Fruit fly (Drosophila melanogaster) whole organism, embryonic: Measurements from ENCODE around the gene CG17221.

Experiments
- Ada2b ChIP-seq: fragments of 200-800 bp; sonication (Bioruptor generic); IDR thresholded peaks from 2 replicates; pipeline ENCODE4 v1.3.6; 2022; ENCODE audit warnings: missing biosample characterization, missing genetic modification characterization
- B-H2 ChIP-seq: fragments of 200-800 bp; sonication (Bioruptor generic); optimal IDR thresholded peaks from 2 replicates; lab custom pipeline; 2018; ENCODE audit warnings: missing biosample characterization, mild to moderate bottlenecking, missing genetic modification characterization
- Bdp1 ChIP-seq: fragments of 200-800 bp; sonication (Bioruptor generic); optimal IDR thresholded peaks from 3 replicates; lab custom pipeline; 2016; ENCODE audit warnings: missing biosample characterization, missing genetic modification characterization
- Bgb ChIP-seq: fragments of 200-800 bp; sonication (Bioruptor generic); IDR thresholded peaks from 2 replicates; pipeline ENCODE4 v1.3.6; 2022; ENCODE audit warnings: missing biosample characterization, missing genetic modification characterization; ENCODE audit not compliant: partially characterized antibody
- BtbVII ChIP-seq: fragments of 200-800 bp; sonication (Bioruptor generic); optimal IDR thresholded peaks from 3 replicates; lab custom pipeline; 2017; ENCODE audit warnings: missing biosample characterization, mild to moderate bottlenecking, missing genetic modification characterization
- CG10274 ChIP-seq: fragments of 200-800 bp; sonication (Bioruptor generic); optimal IDR thresholded peaks from 3 replicates; lab custom pipeline; 2017; ENCODE audit warnings: missing biosample characterization, mild to moderate bottlenecking, missing genetic modification characterization
- CG10431 ChIP-seq: fragments of 200-800 bp; sonication (Bioruptor generic); optimal IDR thresholded peaks from 3 replicates; lab custom pipeline; 2018; ENCODE audit warnings: missing biosample characterization, mild to moderate bottlenecking, missing genetic modification characterization
- CG10543 ChIP-seq: fragments of 200-800 bp; sonication (Bioruptor generic); optimal IDR thresholded peaks from 3 replicates; lab custom pipeline; 2017; ENCODE audit warnings: missing biosample characterization, mild to moderate bottlenecking, missing genetic modification characterization, moderate library complexity
- CG11504 ChIP-seq: fragments of 200-800 bp; sonication (Bioruptor generic); optimal IDR thresholded peaks from 3 replicates; lab custom pipeline; 2019; ENCODE audit warnings: missing biosample characterization, mild to moderate bottlenecking, missing genetic modification characterization, moderate library complexity
- CG12391 ChIP-seq: fragments of 200-800 bp; sonication (Bioruptor generic); optimal IDR thresholded peaks from 3 replicates; lab custom pipeline; 2018; ENCODE audit warnings: missing biosample characterization, mild to moderate bottlenecking, missing genetic modification characterization, moderate library complexity
- CG14014 ChIP-seq: fragments of 200-800 bp; sonication (Bioruptor generic); IDR thresholded peaks from 2 replicates; pipeline ENCODE4 v1.3.6; 2022; ENCODE audit warnings: missing biosample characterization, missing genetic modification characterization
- CG15696 ChIP-seq: fragments of 200-800 bp; sonication (Bioruptor generic); optimal IDR thresholded peaks from 2 replicates; lab custom pipeline; 2019; ENCODE audit warnings: missing biosample characterization, mild to moderate bottlenecking, missing genetic modification characterization, moderate library complexity
- CG1647 ChIP-seq: fragments of 200-800 bp; sonication (Bioruptor generic); optimal IDR thresholded peaks from 3 replicates; lab custom pipeline; 2016; ENCODE audit warnings: missing biosample characterization, missing genetic modification characterization
- CG17612 ChIP-seq: fragments of 200-800 bp; sonication (Bioruptor generic); IDR thresholded peaks from 2 replicates; pipeline ENCODE4 v1.3.6; 2022; ENCODE audit warnings: missing biosample characterization, missing genetic modification characterization
- CG18764 ChIP-seq: fragments of 200-800 bp; sonication (Bioruptor generic); optimal IDR thresholded peaks from 3 replicates; lab custom pipeline; 2016; ENCODE audit warnings: missing biosample characterization, missing genetic modification characterization
- CG30020 ChIP-seq: fragments of 200-800 bp; optimal IDR thresholded peaks from 2 replicates; lab custom pipeline; 2019; ENCODE audit warnings: missing biosample characterization, mild to moderate bottlenecking, missing genetic modification characterization, moderate library complexity
- CG43689 ChIP-seq: fragments of 200-800 bp; sonication (Bioruptor generic); IDR thresholded peaks from 2 replicates; pipeline ENCODE4 v1.3.6; 2022; ENCODE audit warnings: missing biosample characterization, missing genetic modification characterization
- CG4854 ChIP-seq: fragments of 200-800 bp; sonication (Bioruptor generic); optimal IDR thresholded peaks from 2 replicates; lab custom pipeline; 2016; ENCODE audit warnings: missing biosample characterization, missing genetic modification characterization, inconsistent platforms
- CG5245 ChIP-seq: fragments of 200-800 bp; sonication (Bioruptor generic); optimal IDR thresholded peaks from 3 replicates; lab custom pipeline; 2016; ENCODE audit warnings: missing biosample characterization, missing genetic modification characterization
- CG6654 ChIP-seq: fragments of 200-800 bp; sonication (Bioruptor generic); optimal IDR thresholded peaks from 2 replicates; lab custom pipeline; 2017; ENCODE audit warnings: missing biosample characterization, mild to moderate bottlenecking, missing genetic modification characterization
- CG7556 ChIP-seq: fragments of 200-800 bp; sonication (Bioruptor generic); optimal IDR thresholded peaks from 2 replicates; lab custom pipeline; 2017; ENCODE audit warnings: missing biosample characterization, mild to moderate bottlenecking, missing genetic modification characterization
- CG7745 ChIP-seq: fragments of 200-800 bp; sonication (Bioruptor generic); optimal IDR thresholded peaks from 2 replicates; lab custom pipeline; 2018; ENCODE audit warnings: missing biosample characterization, mild to moderate bottlenecking, missing genetic modification characterization, moderate library complexity
- CG8765 ChIP-seq: fragments of 200-800 bp; sonication (Bioruptor generic); IDR thresholded peaks from 2 replicates; pipeline ENCODE4 v1.3.6; 2022; ENCODE audit warnings: missing biosample characterization, missing genetic modification characterization
- Chrac-16 ChIP-seq: fragments of 200-800 bp; sonication (Bioruptor generic); optimal IDR thresholded peaks from 3 replicates; lab custom pipeline; 2016; ENCODE audit warnings: missing biosample characterization, missing genetic modification characterization
- ERR ChIP-seq: fragments of 200-800 bp; sonication (Bioruptor generic); optimal IDR thresholded peaks from 2 replicates; lab custom pipeline; 2016; ENCODE audit warnings: missing biosample characterization, missing genetic modification characterization
- H15 ChIP-seq: fragments of 200-800 bp; sonication (Bioruptor generic); IDR thresholded peaks from 3 replicates; pipeline ENCODE4 v1.3.6; 2022; ENCODE audit warnings: missing biosample characterization, missing genetic modification characterization
- HHEX ChIP-seq: fragments of 200-800 bp; sonication (Bioruptor generic); optimal IDR thresholded peaks from 3 replicates; lab custom pipeline; 2017; ENCODE audit warnings: missing biosample characterization, mild to moderate bottlenecking, missing genetic modification characterization, missing genetic modification reagents
- Hr51 ChIP-seq, 2 experiments: fragments of 200-800 bp; sonication (Bioruptor generic); optimal IDR thresholded peaks; 2 replicates in 1 of 2; 3 replicates in 1 of 2; lab custom pipeline; 2016 to 2018; ENCODE audit warnings: missing biosample characterization in 2 of 2, missing genetic modification characterization in 2 of 2, mild to moderate bottlenecking in 1 of 2, moderate library complexity in 1 of 2
- Kr ChIP-seq: fragments of 200-800 bp; sonication (Bioruptor generic); optimal IDR thresholded peaks from 2 replicates; lab custom pipeline; 2017; ENCODE audit warnings: missing biosample characterization, mild to moderate bottlenecking, missing genetic modification characterization
- Lim3 ChIP-seq: fragments of 200-800 bp; sonication (Bioruptor generic); IDR thresholded peaks from 2 replicates; pipeline ENCODE4 v1.3.6; 2022; ENCODE audit warnings: missing biosample characterization, missing genetic modification characterization
- Myb ChIP-seq: fragments of 200-800 bp; sonication (Bioruptor generic); optimal IDR thresholded peaks from 2 replicates; lab custom pipeline; 2016; ENCODE audit warnings: missing biosample characterization, missing genetic modification characterization
- Poxn ChIP-seq: fragments of 200-800 bp; sonication (Bioruptor generic); IDR thresholded peaks from 2 replicates; pipeline ENCODE4 v1.3.6; 2022; ENCODE audit warnings: missing biosample characterization, missing genetic modification characterization
- Rfx ChIP-seq: fragments of 200-800 bp; sonication (Bioruptor generic); IDR thresholded peaks from 2 replicates; pipeline ENCODE4 v1.3.6; 2022; ENCODE audit warnings: missing biosample characterization, missing genetic modification characterization
- YL-1 ChIP-seq: fragments of 200-800 bp; sonication (Bioruptor generic); optimal IDR thresholded peaks from 3 replicates; lab custom pipeline; 2017; ENCODE audit warnings: missing biosample characterization, mild to moderate bottlenecking, missing genetic modification characterization
- aop ChIP-seq: fragments of 200-800 bp; sonication (Bioruptor generic); IDR thresholded peaks from 2 replicates; pipeline ENCODE4 v1.3.6; 2022; ENCODE audit warnings: missing biosample characterization, missing genetic modification characterization
- ara ChIP-seq: fragments of 200-800 bp; sonication (Bioruptor generic); IDR thresholded peaks from 2 replicates; pipeline ENCODE4 v1.3.6; 2022; ENCODE audit warnings: missing biosample characterization, missing genetic modification characterization
- bab2 ChIP-seq: fragments of 200-800 bp; sonication (Bioruptor generic); optimal IDR thresholded peaks from 2 replicates; lab custom pipeline; 2016; ENCODE audit warnings: missing biosample characterization, missing genetic modification characterization
- eve ChIP-seq, 2 experiments: fragments of >200 bp; optimal IDR thresholded peaks; 2 replicates each; lab custom pipeline; 2017; ENCODE audit warnings: missing biosample characterization in 2 of 2, missing genetic modification characterization in 2 of 2
- fd64A ChIP-seq: fragments of 200-800 bp; sonication (Bioruptor generic); optimal IDR thresholded peaks from 3 replicates; lab custom pipeline; 2018; ENCODE audit warnings: missing biosample characterization, mild to moderate bottlenecking, missing genetic modification characterization
- hth ChIP-seq: fragments of >200 bp; optimal IDR thresholded peaks from 2 replicates; lab custom pipeline; 2017; ENCODE audit warnings: inconsistent platforms
- inv ChIP-seq: fragments of 200-800 bp; sonication (Bioruptor generic); IDR thresholded peaks from 2 replicates; pipeline ENCODE4 v1.3.6; 2022; ENCODE audit warnings: missing biosample characterization, missing genetic modification characterization; ENCODE audit not compliant: partially characterized antibody
- nmo ChIP-seq: fragments of 200-800 bp; sonication (Bioruptor generic); optimal IDR thresholded peaks from 2 replicates; lab custom pipeline; 2018; ENCODE audit warnings: missing biosample characterization, mild to moderate bottlenecking, missing genetic modification characterization, moderate library complexity
- odd ChIP-seq: fragments of 200-800 bp; sonication (Bioruptor generic); optimal IDR thresholded peaks from 2 replicates; lab custom pipeline; 2017; ENCODE audit warnings: missing biosample characterization, mild to moderate bottlenecking, missing genetic modification characterization
- pan ChIP-seq, 4 experiments: fragments of >200 bp in 3 of 4; fragments of 200-800 bp in 1 of 4; sonication (Bioruptor generic) in 1 of 4; optimal IDR thresholded peaks in 3 of 4; IDR thresholded peaks in 1 of 4; 2 replicates each; pipeline versions ENCODE4 v1.3.6 to Lab custom; 2017 to 2022; ENCODE audit warnings: missing biosample characterization in 2 of 4, missing genetic modification characterization in 2 of 4, mixed read lengths in 1 of 4
- pho ChIP-seq: fragments of 200-800 bp; sonication (Bioruptor generic); optimal IDR thresholded peaks from 2 replicates; lab custom pipeline; 2016; ENCODE audit warnings: missing biosample characterization, missing genetic modification characterization
- ro ChIP-seq: fragments of 200-800 bp; sonication (Bioruptor generic); IDR thresholded peaks from 2 replicates; pipeline ENCODE4 v1.3.6; 2022; ENCODE audit warnings: missing biosample characterization, missing genetic modification characterization
- stwl ChIP-seq: fragments of 200-800 bp; sonication (Bioruptor generic); optimal IDR thresholded peaks from 3 replicates; lab custom pipeline; 2018; ENCODE audit warnings: missing biosample characterization, mild to moderate bottlenecking, missing genetic modification characterization, moderate library complexity
- sug ChIP-seq: fragments of 200-800 bp; optimal IDR thresholded peaks from 2 replicates; lab custom pipeline; 2019; ENCODE audit warnings: missing biosample characterization, mild to moderate bottlenecking, missing genetic modification characterization, moderate library complexity
- vvl ChIP-seq: fragments of 200-800 bp; sonication (Bioruptor generic); IDR thresholded peaks from 2 replicates; pipeline ENCODE4 v1.3.6; 2022; ENCODE audit warnings: missing biosample characterization, missing genetic modification characterization

The CG17221 gene

DNA sequence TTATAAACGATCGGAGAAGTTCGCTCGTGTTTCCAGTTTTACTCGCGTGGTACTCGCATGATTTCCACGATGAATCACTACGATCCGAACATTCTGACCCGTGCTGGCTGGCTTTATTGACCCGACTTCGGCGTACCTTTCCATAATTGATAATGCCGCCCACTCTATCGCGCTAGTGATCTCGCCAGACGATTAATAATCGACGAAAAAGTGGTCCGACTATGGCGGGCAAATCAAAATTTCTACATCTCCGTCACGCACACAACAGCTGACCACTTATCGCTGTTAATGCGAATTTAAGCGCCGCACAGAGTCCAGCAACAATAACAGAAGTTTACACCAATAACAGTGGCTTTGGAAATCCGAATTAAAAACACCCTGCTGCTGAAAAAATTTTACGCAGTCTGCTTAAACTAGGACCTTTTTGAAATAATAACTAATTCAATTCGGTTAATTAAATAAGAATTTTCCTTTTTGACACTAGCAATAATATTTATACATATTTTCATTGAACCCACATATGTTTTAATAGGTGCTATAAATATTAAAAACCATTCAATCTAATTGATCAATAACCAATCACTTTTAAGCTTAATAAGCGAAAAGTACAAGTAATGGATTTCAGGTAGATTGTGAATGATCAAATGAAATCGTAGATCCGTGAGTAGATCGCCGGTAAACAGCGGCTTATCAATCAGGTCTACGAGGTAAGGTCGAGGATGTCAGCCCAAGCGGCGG, 16.1 kb downstream of the CG17221 start (continued):
- TF ChIP-seq CG10543 (GFP tag; lab: Kevin White, UChicago) = no peak
- peak; percentile 31 for TF ChIP-seq pho (GFP tag; lab: Kevin White, UChicago)
- TF ChIP-seq ERR = no peak
- TF ChIP-seq ro = 0 out of 2 replicates have a peak, but pooled peaks have one; percentile 19
- 0 out of 2 replicates have a peak, but pooled peaks have one; percentile 25 for TF ChIP-seq ara (GFP tag; lab: Robert Waterston, UW)
- TF ChIP-seq Chrac-16 (GFP tag; lab: Kevin White, UChicago) = peak; percentile 5
- peak; percentile 62 for TF ChIP-seq CG10274 (GFP tag; lab: Kevin White, UChicago)
- peak; percentile 3 for TF ChIP-seq HHEX (GFP tag; lab: Kevin White, UChicago)
- no peak for TF ChIP-seq Lim3 (GFP tag; lab: Robert Waterston, UW)
- no peak for TF ChIP-seq CG6654 (GFP tag; lab: Kevin White, UChicago)
- TF ChIP-seq CG5245 (GFP tag; lab: Kevin White, UChicago) = no peak
- TF ChIP-seq YL-1 (GFP tag; lab: Kevin White, UChicago) = no peak
- peak; percentile 56 for TF ChIP-seq nmo (GFP tag; lab: Kevin White, UChicago)
- TF ChIP-seq Kr = no peak
- no peak for TF ChIP-seq pan (optimal IDR thresholded peaks at IDR 0.05; lab: Kevin White, UChicago)
- peak in 1 of 2 experiments; percentile 57 for TF ChIP-seq pan (GFP tag; optimal IDR thresholded peaks at IDR 0.05 in 1 of 2, IDR thresholded peaks at IDR 0.05 in 1 of 2)
- peak; percentile 13 for TF ChIP-seq CG1647 (GFP tag; lab: Kevin White, UChicago)
- no peak for TF ChIP-seq CG4854 (GFP tag; lab: Kevin White, UChicago)
- TF ChIP-seq eve (GFP tag; optimal IDR thresholded peaks at IDR 0.05; lab: Kevin White, UChicago) = no peak
- no peak for TF ChIP-seq aop (GFP tag; lab: Robert Waterston, UW)
- TF ChIP-seq H15 = 0 out of 3 replicates have a peak, but pooled peaks have one; percentile 12
- TF ChIP-seq Bgb = peak; percentile 48; the same call in 1 of the 2 replicates
- no peak for TF ChIP-seq inv (GFP tag; lab: Robert Waterston, UW)
- TF ChIP-seq fd64A (GFP tag; lab: Kevin White, UChicago) = no peak
- TF ChIP-seq CG14014 (GFP tag; lab: Robert Waterston, UW) = no peak; the same call in 1 of the 2 replicates
- no peak for TF ChIP-seq B-H2
- TF ChIP-seq vvl (GFP tag; lab: Robert Waterston, UW) = no peak; the same call in 1 of the 2 replicates
- TF ChIP-seq CG30020 = no peak
- TF ChIP-seq Ada2b = no peak
- TF ChIP-seq CG17612 (GFP tag; lab: Robert Waterston, UW) = no peak
- no peak for TF ChIP-seq Myb (GFP tag; lab: Kevin White, UChicago)
- TF ChIP-seq sug (tag; lab: Kevin White, UChicago) = peak; percentile 64
- peak; percentile 43 for TF ChIP-seq CG12391
- TF ChIP-seq CG11504 = peak; percentile 67
- no peak for TF ChIP-seq CG10431
- no peak for TF ChIP-seq CG18764 (GFP tag; lab: Kevin White, UChicago)
- no peak for TF ChIP-seq CG8765 (GFP tag; lab: Robert Waterston, UW)
- peak; percentile 14 for TF ChIP-seq BtbVII (GFP tag; lab: Kevin White, UChicago)
- TF ChIP-seq CG7556 = peak; percentile 79
- peak; percentile 11 for TF ChIP-seq Bdp1 (GFP tag; lab: Kevin White, UChicago)
- no peak for TF ChIP-seq CG43689 (GFP tag; lab: Robert Waterston, UW)
- no peak for TF ChIP-seq odd
- TF ChIP-seq Poxn = no peak
- TF ChIP-seq CG7745 = no peak
- no peak for TF ChIP-seq CG15696 (tag; lab: Kevin White, UChicago)
- no peak for TF ChIP-seq stwl (tag; lab: Kevin White, UChicago)
- TF ChIP-seq bab2 = peak; percentile 25
- peak; percentile 5 to 56 for TF ChIP-seq Hr51 (GFP tag; optimal IDR thresholded peaks at IDR 0.05; lab: Kevin White, UChicago)
- peak; percentile 66; the same call in 1 of the 2 replicates for TF ChIP-seq Rfx (GFP tag; lab: Robert Waterston, UW)
- no peak for TF ChIP-seq hth (lab: Kevin White, UChicago)
